Worm (Caenorhabditis elegans): ENCODE measurements around the gene Y39E4B.11.
A peak's percentile ranks its signal among the peaks of the same experiment; 100 is the strongest.

The Y39E4B.11 gene

ce11 chrIII:13224395-13224794, 19.6 kb downstream of the Y39E4B.11 start (continued):
- TF ChIP-seq ZK546.5 (tag; optimal IDR thresholded peaks at IDR 0.05) (no peak), mes-2 (tag; optimal IDR thresholded peaks at IDR 0.05; ENCODE audit: poor library complexity, severe bottlenecking) (no peak), egl-27 (tag; optimal IDR thresholded peaks at IDR 0.05) (no peak), vab-7 (GFP tag; IDR thresholded peaks at IDR 0.05) (0 out of 2 replicates have a peak, but pooled peaks have one; percentile 1), nhr-11 (tag; optimal IDR thresholded peaks at IDR 0.05) (no peak), daf-16 (GFP tag; optimal IDR thresholded peaks at IDR 0.05) (no peak), daf-16 (tag; optimal IDR thresholded peaks at IDR 0.05) (peak; percentile 20), lin-29 (GFP tag; IDR thresholded peaks at IDR 0.05) (no peak), F49E8.2 (tag; optimal IDR thresholded peaks at IDR 0.05; ENCODE audit: borderline replicate concordance) (no peak), nhr-237 (tag; optimal IDR thresholded peaks at IDR 0.05) (no peak)

- TF ChIP-seq skn-1 (tag; optimal IDR thresholded peaks at IDR 0.05) (no peak), tra-1 (GFP tag; IDR thresholded peaks at IDR 0.05) (peak; percentile 43; the same call in 1 of the 2 replicates), arid-1 (GFP tag; conservative IDR thresholded peaks at IDR 0.05) (0 out of 2 replicates have a peak, but pooled peaks have one; percentile 15), Y75B8A.6 (GFP tag; IDR thresholded peaks at IDR 0.05) (no peak), unc-39 (tag; optimal IDR thresholded peaks at IDR 0.05) (no peak), tag-97 (GFP tag; IDR thresholded peaks at IDR 0.05) (no peak), Y105C5A.15 (GFP tag; IDR thresholded peaks at IDR 0.05) (no peak), cey-2 (tag; optimal IDR thresholded peaks at IDR 0.05; ENCODE audit: borderline replicate concordance, insufficient read depth) (no peak), ztf-7 (tag; optimal IDR thresholded peaks at IDR 0.05) (no peak), nhr-28 (tag; optimal IDR thresholded peaks at IDR 0.05) (no peak), T20F7.1 (GFP tag; optimal IDR thresholded peaks at IDR 0.05) (no peak), aly-2 (tag; optimal IDR thresholded peaks at IDR 0.05) (no peak), ZK337.2 (GFP tag; IDR thresholded peaks at IDR 0.05) (no peak), spr-1 (tag; optimal IDR thresholded peaks at IDR 0.05) (no peak), nhr-48 (tag; optimal IDR thresholded peaks at IDR 0.05) (no peak), dpl-1 (GFP tag; optimal IDR thresholded peaks at IDR 0.05) (no peak), ceh-28 (tag; optimal IDR thresholded peaks at IDR 0.05) (no peak), Y48G9A.11 (GFP tag; IDR thresholded peaks at IDR 0.05) (no peak; the same call in 1 of the 2 replicates), zip-2 (tag; optimal IDR thresholded peaks at IDR 0.05) (no peak), ceh-20 (GFP tag; IDR thresholded peaks at IDR 0.05) (no peak), ceh-62 (tag; optimal IDR thresholded peaks at IDR 0.05) (no peak), php-3 (GFP tag; IDR thresholded peaks at IDR 0.05) (0 out of 2 replicates have a peak, but pooled peaks have one; percentile 18), lir-3 (tag; optimal IDR thresholded peaks at IDR 0.05) (no peak), ceh-32 (tag; optimal IDR thresholded peaks at IDR 0.05; ENCODE audit: poor library complexity) (no peak), Y5F2A.4 (GFP tag; optimal IDR thresholded peaks at IDR 0.05) (peak; percentile 22), nhr-237 (tag; optimal IDR thresholded peaks at IDR 0.05) (no peak), lin-38 (GFP tag; IDR thresholded peaks at IDR 0.05) (no peak; the same call in 1 of the 2 replicates), unc-130 (GFP tag; optimal IDR thresholded peaks at IDR 0.05) (peak; percentile 9), egl-27 (tag; optimal IDR thresholded peaks at IDR 0.05) (no peak), rbr-2 (tag; optimal IDR thresholded peaks at IDR 0.05) (no peak), spr-3 (GFP tag; optimal IDR thresholded peaks at IDR 0.05) (no peak), ceh-44 (GFP tag; IDR thresholded peaks at IDR 0.05) (no peak), dmd-8 (GFP tag; IDR thresholded peaks at IDR 0.05) (0 out of 2 replicates have a peak, but pooled peaks have one; percentile 27), hlh-11 (tag; optimal IDR thresholded peaks at IDR 0.05) (peak; percentile 16), daf-19 (GFP tag; conservative IDR thresholded peaks at IDR 0.05) (no peak), dmd-6 (GFP tag; IDR thresholded peaks at IDR 0.05) (no peak), mxl-3 (GFP tag; optimal IDR thresholded peaks at IDR 0.05) (no peak), jun-1 (tag; optimal IDR thresholded peaks at IDR 0.05) (no peak), nhr-111 (GFP tag; optimal IDR thresholded peaks at IDR 0.05) (no peak), ctbp-1 (GFP tag; IDR thresholded peaks at IDR 0.05) (0 out of 2 replicates have a peak, but pooled peaks have one; percentile 29), nhr-102 (tag; optimal IDR thresholded peaks at IDR 0.05) (no peak), F49E8.2 (tag; optimal IDR thresholded peaks at IDR 0.05; ENCODE audit: borderline replicate concordance) (no peak), mep-1 (tag; optimal IDR thresholded peaks at IDR 0.05) (peak; percentile 48)
These were observed 20.2 kb downstream of the Y39E4B.11 start for ce11 chrIII:13225019-13225418.

All from whole organism, L4 larva.